Worm (Caenorhabditis elegans) whole organism, late embryonic: ENCODE data around the gene csn-6.

Experiments used
- F13H6.1 ChIP-seq: sonication (generic microtip); optimal IDR thresholded peaks from 2 replicates; lab custom pipeline; 2016; ENCODE audit warnings: missing genetic modification characterization, missing compliant biosample characterization
- K09A11.1 ChIP-seq: sonication (generic microtip); optimal IDR thresholded peaks from 2 replicates; lab custom pipeline; 2017; ENCODE audit warnings: antibody characterized with exemption, mild to moderate bottlenecking, missing genetic modification characterization, missing compliant biosample characterization; ENCODE audit not compliant: insufficient read depth
- T23F11.4 ChIP-seq: fragments of 200-800 bp; sonication (Bioruptor generic); optimal IDR thresholded peaks from 2 replicates; lab custom pipeline; 2018; ENCODE audit warnings: mild to moderate bottlenecking, missing genetic modification characterization, missing compliant biosample characterization
- Y22D7AL.16 ChIP-seq: sonication (generic microtip); optimal IDR thresholded peaks from 2 replicates; lab custom pipeline; 2016; ENCODE audit warnings: missing genetic modification characterization, missing compliant biosample characterization
- ama-1 ChIP-seq: fragments of 150-350 bp; optimal IDR thresholded peaks from 2 replicates; lab custom pipeline; 2014
- ceh-18 ChIP-seq: sonication (generic microtip); optimal IDR thresholded peaks from 2 replicates; lab custom pipeline; 2016; ENCODE audit warnings: missing genetic modification characterization, missing compliant biosample characterization
- ceh-24 ChIP-seq: sonication (generic microtip); optimal IDR thresholded peaks from 2 replicates; lab custom pipeline; 2016; ENCODE audit warnings: mild to moderate bottlenecking, missing genetic modification characterization, missing compliant biosample characterization
- ceh-31 ChIP-seq: sonication (generic microtip); optimal IDR thresholded peaks from 2 replicates; lab custom pipeline; 2016; ENCODE audit warnings: missing genetic modification characterization, missing compliant biosample characterization
- dve-1 ChIP-seq: sonication (generic microtip); optimal IDR thresholded peaks from 2 replicates; lab custom pipeline; 2017; ENCODE audit warnings: antibody characterized with exemption, mild to moderate bottlenecking, missing genetic modification characterization, missing compliant biosample characterization
- fkh-10 ChIP-seq: fragments of 150-350 bp; optimal IDR thresholded peaks from 2 replicates; lab custom pipeline; 2014; ENCODE audit warnings: missing biosample characterization, missing genetic modification reagents, missing genetic modification characterization
- hlh-30 ChIP-seq: sonication (generic microtip); optimal IDR thresholded peaks from 2 replicates; lab custom pipeline; 2017; ENCODE audit warnings: antibody characterized with exemption, missing genetic modification characterization, missing compliant biosample characterization; ENCODE audit not compliant: insufficient read depth
- mec-3 ChIP-seq: sonication (generic microtip); optimal IDR thresholded peaks from 2 replicates; lab custom pipeline; 2016; ENCODE audit warnings: borderline replicate concordance, missing genetic modification characterization, missing compliant biosample characterization
- rnt-1 ChIP-seq: sonication (generic microtip); optimal IDR thresholded peaks from 2 replicates; lab custom pipeline; 2016; ENCODE audit warnings: missing genetic modification characterization, missing compliant biosample characterization
- unc-55 ChIP-seq: sonication (generic microtip); optimal IDR thresholded peaks from 2 replicates; lab custom pipeline; 2017; ENCODE audit warnings: missing biosample characterization, missing genetic modification reagents, missing genetic modification characterization

ce11 chrIV:13252211-13252610, 48.4 kb upstream of the csn-6 start, which contains the start of gene ttr-51:
- TF ChIP-seq unc-55, result no peak
- TF ChIP-seq dve-1 (tag; lab: Kevin White, UChicago), result no peak
- no peak for TF ChIP-seq ama-1 (lab: Kevin White, UChicago)
- no peak for TF ChIP-seq rnt-1
- no peak for TF ChIP-seq T23F11.4
- TF ChIP-seq mec-3 (tag; lab: Kevin White, UChicago), result no peak
- no peak for TF ChIP-seq Y22D7AL.16 (tag; lab: Kevin White, UChicago)
- no peak for TF ChIP-seq F13H6.1
- TF ChIP-seq K09A11.1, result no peak
- TF ChIP-seq ceh-18 (tag; lab: Kevin White, UChicago), result no peak
- no peak for TF ChIP-seq hlh-30 (tag; lab: Kevin White, UChicago)
- TF ChIP-seq ceh-24 (tag; lab: Kevin White, UChicago), result no peak
- TF ChIP-seq fkh-10 (GFP tag; lab: Kevin White, UChicago), result no peak
- TF ChIP-seq ceh-31 (tag; lab: Kevin White, UChicago), result no peak
